Fruit fly (Drosophila melanogaster) whole organism, embryonic: ENCODE measurements around the gene lama.

Source experiments
- Aef1 ChIP-seq: fragments of 200-800 bp; sonication (Bioruptor generic); IDR thresholded peaks from 3 replicates; pipeline ENCODE4 v1.3.6; 2022; ENCODE audit warnings: missing biosample characterization, missing genetic modification characterization
- BtbVII ChIP-seq: fragments of 200-800 bp; sonication (Bioruptor generic); optimal IDR thresholded peaks from 3 replicates; lab custom pipeline; 2017; ENCODE audit warnings: missing biosample characterization, mild to moderate bottlenecking, missing genetic modification characterization
- CG10274 ChIP-seq: fragments of 200-800 bp; sonication (Bioruptor generic); optimal IDR thresholded peaks from 3 replicates; lab custom pipeline; 2017; ENCODE audit warnings: missing biosample characterization, mild to moderate bottlenecking, missing genetic modification characterization
- CG11085 ChIP-seq: fragments of 200-800 bp; sonication (Bioruptor generic); IDR thresholded peaks from 2 replicates; pipeline ENCODE4 v1.3.6; 2022; ENCODE audit warnings: missing biosample characterization, missing genetic modification characterization
- CG11504 ChIP-seq: fragments of 200-800 bp; sonication (Bioruptor generic); optimal IDR thresholded peaks from 3 replicates; lab custom pipeline; 2019; ENCODE audit warnings: missing biosample characterization, mild to moderate bottlenecking, missing genetic modification characterization, moderate library complexity
- CG12155 ChIP-seq: fragments of 200-800 bp; sonication (Bioruptor generic); optimal IDR thresholded peaks from 3 replicates; lab custom pipeline; 2016; ENCODE audit warnings: missing biosample characterization, missing genetic modification characterization
- CG12391 ChIP-seq: fragments of 200-800 bp; sonication (Bioruptor generic); optimal IDR thresholded peaks from 3 replicates; lab custom pipeline; 2018; ENCODE audit warnings: missing biosample characterization, mild to moderate bottlenecking, missing genetic modification characterization, moderate library complexity
- CG12769 ChIP-seq: fragments of 200-800 bp; sonication (Bioruptor generic); optimal IDR thresholded peaks from 2 replicates; lab custom pipeline; 2019; ENCODE audit warnings: missing biosample characterization, mild to moderate bottlenecking, missing genetic modification characterization, moderate library complexity
- CG2875 ChIP-seq: fragments of 200-800 bp; sonication (Bioruptor generic); optimal IDR thresholded peaks from 2 replicates; lab custom pipeline; 2017; ENCODE audit warnings: missing biosample characterization, mild to moderate bottlenecking, missing genetic modification characterization, missing genetic modification reagents
- CG3163 ChIP-seq: fragments of 200-800 bp; sonication (Bioruptor generic); optimal IDR thresholded peaks from 3 replicates; lab custom pipeline; 2016; ENCODE audit warnings: missing biosample characterization, missing genetic modification characterization
- CG32767 ChIP-seq: fragments of 200-800 bp; sonication (Bioruptor generic); IDR thresholded peaks from 2 replicates; pipeline ENCODE4 v1.3.6; 2022; ENCODE audit warnings: missing biosample characterization, missing genetic modification characterization
- CG3726 ChIP-seq: fragments of 200-800 bp; sonication (Bioruptor generic); IDR thresholded peaks from 3 replicates; pipeline ENCODE4, ENCODE4 v1.3.6; 2022; ENCODE audit warnings: missing biosample characterization, missing genetic modification characterization
- CG42726 ChIP-seq: fragments of 200-800 bp; sonication (Bioruptor generic); IDR thresholded peaks from 2 replicates; pipeline ENCODE4 v1.3.6; 2022; ENCODE audit warnings: missing biosample characterization, missing genetic modification characterization; ENCODE audit not compliant: partially characterized antibody
- CG4328 ChIP-seq: fragments of 200-800 bp; sonication (Bioruptor generic); optimal IDR thresholded peaks from 3 replicates; lab custom pipeline; 2017; ENCODE audit warnings: missing biosample characterization, missing genetic modification reagents, missing genetic modification characterization
- CG4360 ChIP-seq: fragments of 200-800 bp; sonication (Bioruptor generic); IDR thresholded peaks from 2 replicates; pipeline ENCODE4 v1.3.6; 2022; ENCODE audit warnings: missing biosample characterization, missing genetic modification characterization
- CG5180 ChIP-seq: fragments of 200-800 bp; sonication (Bioruptor generic); optimal IDR thresholded peaks from 3 replicates; lab custom pipeline; 2017; ENCODE audit warnings: missing biosample characterization, missing genetic modification characterization, mild to moderate bottlenecking, moderate library complexity, missing genetic modification reagents
- CG8388 ChIP-seq: fragments of 200-800 bp; sonication (Bioruptor generic); optimal IDR thresholded peaks from 2 replicates; lab custom pipeline; 2019; ENCODE audit warnings: missing biosample characterization, mild to moderate bottlenecking, missing genetic modification characterization, moderate library complexity
- CG9797 ChIP-seq: fragments of 200-800 bp; sonication (Bioruptor generic); optimal IDR thresholded peaks from 3 replicates; lab custom pipeline; 2018; ENCODE audit warnings: missing biosample characterization, mild to moderate bottlenecking, missing genetic modification characterization
- Camta ChIP-seq: fragments of 200-800 bp; sonication (Bioruptor generic); optimal IDR thresholded peaks from 2 replicates; lab custom pipeline; 2016; ENCODE audit warnings: missing biosample characterization, missing genetic modification characterization
- Deaf1 ChIP-seq: fragments of 200-800 bp; optimal IDR thresholded peaks from 3 replicates; lab custom pipeline; 2019; ENCODE audit warnings: missing biosample characterization, mild to moderate bottlenecking, missing genetic modification characterization, moderate library complexity
- Doc3 ChIP-seq: fragments of 200-800 bp; sonication (Bioruptor generic); IDR thresholded peaks from 3 replicates; pipeline ENCODE4 v1.3.6; 2022; ENCODE audit warnings: missing biosample characterization, missing genetic modification characterization; ENCODE audit not compliant: partially characterized antibody
- E2f1 ChIP-seq: fragments of 200-800 bp; sonication (Bioruptor generic); IDR thresholded peaks from 2 replicates; pipeline ENCODE4 v1.3.6; 2022; ENCODE audit warnings: missing biosample characterization, missing genetic modification characterization
- Fer1 ChIP-seq: fragments of 200-800 bp; sonication (Bioruptor generic); optimal IDR thresholded peaks from 2 replicates; lab custom pipeline; 2017; ENCODE audit warnings: missing biosample characterization, mild to moderate bottlenecking, missing genetic modification characterization
- H2.0 ChIP-seq: fragments of 200-800 bp; sonication (Bioruptor generic); IDR thresholded peaks from 2 replicates; pipeline ENCODE4 v1.3.6; 2022; ENCODE audit warnings: missing biosample characterization, missing genetic modification characterization
- Hmr ChIP-seq: fragments of 200-800 bp; sonication (Bioruptor generic); optimal IDR thresholded peaks from 3 replicates; lab custom pipeline; 2017; ENCODE audit warnings: mild to moderate bottlenecking, missing biosample characterization, missing genetic modification reagents, missing genetic modification characterization
- NfI ChIP-seq: fragments of 200-800 bp; sonication (Bioruptor generic); optimal IDR thresholded peaks from 3 replicates; lab custom pipeline; 2018; ENCODE audit warnings: missing biosample characterization, mild to moderate bottlenecking, missing genetic modification characterization, moderate library complexity
- Oaz ChIP-seq: fragments of 200-800 bp; sonication (Bioruptor generic); IDR thresholded peaks from 2 replicates; pipeline ENCODE4 v1.3.6; 2022; ENCODE audit warnings: missing biosample characterization, missing genetic modification characterization
- Scr ChIP-seq: fragments of 200-800 bp; sonication (Bioruptor generic); IDR thresholded peaks from 2 replicates; pipeline ENCODE4 v1.3.6; 2022; ENCODE audit warnings: missing biosample characterization, missing genetic modification characterization; ENCODE audit not compliant: partially characterized antibody
- Taf1 ChIP-seq: fragments of 200-800 bp; sonication (Bioruptor generic); IDR thresholded peaks from 2 replicates; pipeline ENCODE4 v1.3.6; 2022; ENCODE audit warnings: missing biosample characterization, missing genetic modification characterization
- Trl ChIP-seq, 3 experiments: fragments of >200 bp in 2 of 3; fragments of 200-800 bp in 1 of 3; sonication (Bioruptor generic) in 1 of 3; optimal IDR thresholded peaks; 2 replicates in 1 of 3; 3 replicates in 2 of 3; lab custom pipeline; 2016 to 2017; ENCODE audit warnings: missing biosample characterization in 1 of 3, missing genetic modification characterization in 1 of 3
- ac ChIP-seq: fragments of 200-800 bp; sonication (Bioruptor generic); optimal IDR thresholded peaks from 3 replicates; lab custom pipeline; 2017; ENCODE audit warnings: missing biosample characterization, mild to moderate bottlenecking, missing genetic modification characterization
- az2 ChIP-seq: fragments of 200-800 bp; sonication (Bioruptor generic); optimal IDR thresholded peaks from 3 replicates; lab custom pipeline; 2016; ENCODE audit warnings: missing biosample characterization, missing genetic modification characterization
- chinmo ChIP-seq: fragments of 200-800 bp; sonication (Bioruptor generic); IDR thresholded peaks from 4 replicates; pipeline ENCODE4 v1.3.6; 2022; ENCODE audit warnings: missing biosample characterization, missing genetic modification characterization; ENCODE audit not compliant: partially characterized antibody
- dpn ChIP-seq, 2 experiments: fragments of 200-800 bp; sonication (Bioruptor generic); optimal IDR thresholded peaks; 3 replicates each; lab custom pipeline; 2016; ENCODE audit warnings: missing biosample characterization in 2 of 2, missing genetic modification characterization in 2 of 2
- ewg ChIP-seq: fragments of 200-800 bp; sonication (Bioruptor generic); optimal IDR thresholded peaks from 3 replicates; lab custom pipeline; 2017; ENCODE audit warnings: mild to moderate bottlenecking, missing biosample characterization, missing genetic modification reagents, missing genetic modification characterization
- fd102C ChIP-seq: fragments of 200-800 bp; sonication (Bioruptor generic); optimal IDR thresholded peaks from 2 replicates; lab custom pipeline; 2018; ENCODE audit warnings: missing biosample characterization, mild to moderate bottlenecking, missing genetic modification characterization, moderate library complexity
- gem ChIP-seq: fragments of 200-800 bp; sonication (Bioruptor generic); optimal IDR thresholded peaks from 2 replicates; lab custom pipeline; 2019; ENCODE audit warnings: missing biosample characterization, mild to moderate bottlenecking, missing genetic modification characterization, moderate library complexity
- her ChIP-seq: fragments of 200-800 bp; sonication (Bioruptor generic); optimal IDR thresholded peaks from 2 replicates; lab custom pipeline; 2016; ENCODE audit warnings: missing biosample characterization, missing genetic modification characterization
- knrl ChIP-seq: fragments of 200-800 bp; sonication (Bioruptor generic); IDR thresholded peaks from 3 replicates; pipeline ENCODE4 v1.3.6; 2022; ENCODE audit warnings: missing biosample characterization, missing genetic modification characterization; ENCODE audit not compliant: partially characterized antibody
- pros ChIP-seq: fragments of 200-800 bp; sonication (Bioruptor generic); optimal IDR thresholded peaks from 3 replicates; lab custom pipeline; 2019; ENCODE audit warnings: missing biosample characterization, mild to moderate bottlenecking, missing genetic modification characterization, moderate library complexity
- ro ChIP-seq: fragments of 200-800 bp; sonication (Bioruptor generic); IDR thresholded peaks from 2 replicates; pipeline ENCODE4 v1.3.6; 2022; ENCODE audit warnings: missing biosample characterization, missing genetic modification characterization
- schlank ChIP-seq: fragments of 200-800 bp; sonication (Bioruptor generic); optimal IDR thresholded peaks from 2 replicates; lab custom pipeline; 2018; ENCODE audit warnings: missing biosample characterization, mild to moderate bottlenecking, missing genetic modification characterization
- scrt ChIP-seq: fragments of 200-800 bp; sonication (Bioruptor generic); optimal IDR thresholded peaks from 2 replicates; lab custom pipeline; 2018; ENCODE audit warnings: missing biosample characterization, mild to moderate bottlenecking, missing genetic modification characterization, moderate library complexity
- slp2 ChIP-seq: fragments of 200-800 bp; sonication (Bioruptor generic); optimal IDR thresholded peaks from 2 replicates; lab custom pipeline; 2016; ENCODE audit warnings: missing biosample characterization, missing genetic modification characterization
- sna ChIP-seq: fragments of 200-800 bp; sonication (Bioruptor generic); IDR thresholded peaks from 2 replicates; pipeline ENCODE4 v1.3.6; 2022; ENCODE audit warnings: missing biosample characterization, missing genetic modification characterization; ENCODE audit not compliant: partially characterized antibody
- wdn ChIP-seq: fragments of 200-800 bp; sonication (Bioruptor generic); IDR thresholded peaks from 2 replicates; pipeline ENCODE4 v1.3.6; 2022; ENCODE audit warnings: missing biosample characterization, missing genetic modification characterization
- zf30C ChIP-seq: fragments of 200-800 bp; sonication (Bioruptor generic); optimal IDR thresholded peaks from 3 replicates; lab custom pipeline; 2018; ENCODE audit warnings: missing biosample characterization, mild to moderate bottlenecking, missing genetic modification characterization
- zfh1 ChIP-seq: fragments of 200-800 bp; sonication (Bioruptor generic); IDR thresholded peaks from 3 replicates; pipeline ENCODE4 v1.3.6; 2022; ENCODE audit warnings: missing biosample characterization, missing genetic modification characterization

Gene lama

DNA sequence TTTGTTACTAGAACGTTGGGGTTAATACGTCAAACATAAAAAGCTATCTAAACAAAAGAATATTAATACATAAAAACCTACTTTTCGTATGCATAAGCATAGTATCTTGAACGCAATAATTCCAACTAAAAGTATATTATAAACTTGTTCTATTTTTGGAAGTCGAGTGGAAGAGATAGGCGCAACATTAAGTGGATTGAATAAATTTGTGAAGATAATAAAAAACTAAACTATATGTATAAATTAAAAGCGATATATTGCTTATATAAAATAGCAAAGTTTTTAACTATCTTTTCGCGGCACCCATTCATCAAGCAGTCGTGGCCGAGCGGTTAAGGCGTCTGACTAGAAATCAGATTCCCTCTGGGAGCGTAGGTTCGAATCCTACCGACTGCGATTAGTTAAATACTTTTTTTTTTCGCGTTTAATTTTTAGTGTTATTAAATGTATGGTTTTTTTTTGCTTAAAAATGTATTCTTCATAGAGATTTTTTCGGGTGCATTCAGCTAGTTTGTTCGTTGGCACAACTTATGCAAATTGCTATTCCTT lies 13.9 kb downstream of the lama start (continued):
- TF ChIP-seq CG42726 (peak; percentile 56; the same call in 1 of the 2 replicates), Camta (GFP tag; lab: Kevin White, UChicago) (no peak), H2.0 (no peak), sna (peak; percentile 22; the same call in 1 of the 2 replicates), Oaz (GFP tag; lab: Robert Waterston, UW) (no peak), az2 (GFP tag; lab: Kevin White, UChicago) (no peak), gem (no peak), fd102C (no peak), CG8388 (no peak), CG12155 (GFP tag; lab: Kevin White, UChicago) (no peak), E2f1 (GFP tag; lab: Robert Waterston, UW) (no peak), CG11085 (no peak), Taf1 (GFP tag; lab: Robert Waterston, UW) (no peak), zf30C (GFP tag; lab: Kevin White, UChicago) (no peak), schlank (no peak)

DNA sequence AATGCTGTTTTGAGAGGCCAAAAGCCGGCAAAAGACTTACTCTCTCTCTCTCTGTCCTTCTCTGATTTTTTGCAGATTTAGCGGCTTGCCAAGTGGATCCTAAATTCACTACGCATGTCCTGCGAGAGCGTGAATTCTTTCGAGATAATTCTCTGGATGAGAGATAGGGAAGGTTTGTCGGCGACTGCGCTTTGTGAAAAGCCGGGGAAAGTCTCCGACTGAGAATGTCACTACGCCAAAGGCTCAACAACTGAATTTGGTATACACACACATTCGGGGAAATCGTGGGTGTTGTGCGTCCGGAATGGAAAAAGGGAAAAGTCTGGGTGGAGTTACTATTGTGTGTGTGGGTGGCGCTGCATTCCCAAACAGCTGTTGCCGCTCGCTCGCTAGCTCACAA lies 26.3 kb downstream of the lama start:
- TF ChIP-seq her (GFP tag; lab: Kevin White, UChicago) (no peak), chinmo (GFP tag; lab: Robert Waterston, UW) (0 out of 4 replicates have a peak, but pooled peaks have one; percentile 21), Deaf1 (tag; lab: Kevin White, UChicago) (peak; percentile 57), Fer1 (GFP tag; lab: Kevin White, UChicago) (no peak), Scr (GFP tag; lab: Robert Waterston, UW) (no peak), knrl (no peak), CG9797 (GFP tag; lab: Kevin White, UChicago) (no peak), zfh1 (GFP tag; lab: Robert Waterston, UW) (no peak), ewg (GFP tag; lab: Kevin White, UChicago) (peak; percentile 79), CG3163 (no peak), CG3726 (GFP tag; lab: Robert Waterston, UW) (no peak), Trl (optimal IDR thresholded peaks at IDR 0.05; lab: Kevin White, UChicago) (peak; percentile 6 to 69), Trl (GFP tag; optimal IDR thresholded peaks at IDR 0.05; lab: Kevin White, UChicago) (no peak), CG32767 (GFP tag; lab: Robert Waterston, UW) (peak; percentile 62; the same call in 1 of the 2 replicates), scrt (GFP tag; lab: Kevin White, UChicago) (peak; percentile 75)

DNA sequence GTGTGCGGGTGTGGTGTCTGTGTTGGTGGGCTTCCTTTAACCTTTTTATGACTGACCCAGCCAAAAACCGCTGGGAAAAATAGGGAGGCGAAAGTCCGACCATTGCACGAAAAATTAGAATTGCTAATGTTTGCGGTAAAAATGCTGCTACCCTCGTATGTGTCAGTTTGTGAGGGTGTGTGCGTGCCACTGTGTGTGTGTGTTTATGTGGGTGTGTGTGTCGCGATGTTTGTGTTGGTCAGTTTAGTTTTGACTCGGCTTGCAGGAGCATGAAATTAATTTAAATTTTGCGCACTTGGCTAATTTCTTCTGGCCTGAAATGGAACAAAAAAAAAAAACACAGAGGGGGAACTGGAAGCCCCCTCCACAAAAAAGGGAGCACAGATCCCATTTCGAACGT lies 27.9 kb downstream of the lama start:
- no peak for TF ChIP-seq slp2
- TF ChIP-seq CG4360 (GFP tag; lab: Robert Waterston, UW): no peak
- no peak for TF ChIP-seq CG4328 (GFP tag; lab: Kevin White, UChicago)
- TF ChIP-seq Doc3 (GFP tag; lab: Robert Waterston, UW): no peak
- no peak for TF ChIP-seq pros (GFP tag; lab: Kevin White, UChicago)
- TF ChIP-seq Hmr: no peak
- no peak for TF ChIP-seq CG2875 (GFP tag; lab: Kevin White, UChicago)
- TF ChIP-seq, all 482 proteins: peak for 0

DNA sequence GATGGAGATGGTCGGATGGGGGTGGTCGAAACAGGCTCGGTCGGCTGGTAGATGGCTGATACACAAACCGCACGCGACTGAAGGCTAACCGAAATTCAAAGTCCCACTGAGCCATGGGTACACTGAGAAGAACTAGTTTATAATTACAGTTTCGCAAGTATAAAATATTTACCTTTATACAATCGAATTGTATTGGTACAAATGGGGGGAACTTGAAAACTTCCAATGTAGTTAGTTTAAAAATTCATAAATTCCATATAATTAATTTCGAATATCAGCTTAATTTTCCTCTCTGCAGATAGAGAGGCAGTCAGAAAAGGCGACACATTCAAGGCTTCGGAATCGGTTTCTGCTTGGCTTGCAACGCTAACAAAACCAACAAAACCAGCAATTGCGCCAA lies 58.5 kb downstream of the lama start:
- no peak for TF ChIP-seq ac (GFP tag; lab: Kevin White, UChicago)
- TF ChIP-seq CG10274: no peak
- peak; percentile 59 for TF ChIP-seq CG11504
- peak in 1 of 2 experiments; percentile 9 for TF ChIP-seq dpn (GFP tag; optimal IDR thresholded peaks at IDR 0.05; lab: Kevin White, UChicago)
- TF ChIP-seq CG12769 (tag; lab: Kevin White, UChicago): peak; percentile 38
- no peak for TF ChIP-seq ro (GFP tag; lab: Robert Waterston, UW)
- TF ChIP-seq CG12391 (tag; lab: Kevin White, UChicago): peak; percentile 14
- peak; percentile 12 for TF ChIP-seq NfI
- TF ChIP-seq wdn: no peak
- no peak for TF ChIP-seq BtbVII (GFP tag; lab: Kevin White, UChicago)
- TF ChIP-seq Aef1: no peak
- TF ChIP-seq CG5180 (GFP tag; lab: Kevin White, UChicago): no peak
